Worm (Caenorhabditis elegans): Measurements from ENCODE around the gene C29F9.6.

The C29F9.6 gene

ce11 chrIII:92247-92646 lies 22.5 kb upstream of the C29F9.6 start:
- TF ChIP-seq mep-1 (tag; optimal IDR thresholded peaks at IDR 0.05) (no peak), efl-1 (optimal IDR thresholded peaks at IDR 0.05) (no peak), efl-1 (GFP tag; optimal IDR thresholded peaks at IDR 0.05 in 1 of 2) (peak in 1 of 2 experiments; percentile 90)

ce11 chrIII:94759-95330 lies 19.9 kb upstream of the C29F9.6 start, which contains the start of gene pat-4:
TSS of gene pat-4 (minus strand) at chrIII:94809.
- TF ChIP-seq mdl-1 (tag; optimal IDR thresholded peaks at IDR 0.05) (peak in 1 of 2 experiments; percentile 26), rnt-1 (tag; optimal IDR thresholded peaks at IDR 0.05) (peak; percentile 38), ceh-82 (tag; optimal IDR thresholded peaks at IDR 0.05) (peak in 2 of 3 experiments; percentile 20 to 22), ceh-88 (GFP tag; IDR thresholded peaks at IDR 0.05) (no peak), lin-35 (GFP tag; optimal IDR thresholded peaks at IDR 0.05) (peak in 1 of 2 experiments; percentile 1), unc-86 (tag; optimal IDR thresholded peaks at IDR 0.05) (no peak), grh-1 (GFP tag; IDR thresholded peaks at IDR 0.05) (0 out of 2 replicates have a peak, but pooled peaks have one; percentile 8), swsn-7 (tag; optimal IDR thresholded peaks at IDR 0.05) (peak; percentile 45), nhr-71 (tag; optimal IDR thresholded peaks at IDR 0.05) (peak; percentile 49), nhr-19 (GFP tag; conservative IDR thresholded peaks at IDR 0.05) (peak; percentile 56), lin-14 (GFP tag; optimal IDR thresholded peaks at IDR 0.05) (peak; percentile 80), Y116A8C.19 (tag; optimal IDR thresholded peaks at IDR 0.05; ENCODE audit: borderline replicate concordance) (no peak), nhr-20 (tag; optimal IDR thresholded peaks at IDR 0.05) (peak; percentile 40), isw-1 (GFP tag; IDR thresholded peaks at IDR 0.05) (no peak), tbx-2 (tag; optimal IDR thresholded peaks at IDR 0.05) (peak; percentile 23), nhr-47 (tag; optimal IDR thresholded peaks at IDR 0.05) (peak; percentile 19), nhr-85 (tag) (peak; percentile 8), nhr-90 (tag; optimal IDR thresholded peaks at IDR 0.05; ENCODE audit: poor library complexity) (peak; percentile 35), elt-3 (tag; optimal IDR thresholded peaks at IDR 0.05) (peak in 1 of 6 experiments; percentile 6), snu-23 (GFP tag; optimal IDR thresholded peaks at IDR 0.05) (peak; percentile 62), lsy-2 (tag; optimal IDR thresholded peaks at IDR 0.05) (peak; percentile 2 to 33), fos-1 (tag; optimal IDR thresholded peaks at IDR 0.05) (no peak), efl-1 (optimal IDR thresholded peaks at IDR 0.05) (peak; percentile 13 to 30), efl-1 (GFP tag; optimal IDR thresholded peaks at IDR 0.05 in 1 of 2) (no peak), dpl-1 (GFP tag; optimal IDR thresholded peaks at IDR 0.05) (peak in 1 of 3 experiments; percentile 9), dsc-1 (tag; optimal IDR thresholded peaks at IDR 0.05) (peak; percentile 11), ceh-63 (GFP tag; optimal IDR thresholded peaks at IDR 0.05) (no peak)

DNA sequence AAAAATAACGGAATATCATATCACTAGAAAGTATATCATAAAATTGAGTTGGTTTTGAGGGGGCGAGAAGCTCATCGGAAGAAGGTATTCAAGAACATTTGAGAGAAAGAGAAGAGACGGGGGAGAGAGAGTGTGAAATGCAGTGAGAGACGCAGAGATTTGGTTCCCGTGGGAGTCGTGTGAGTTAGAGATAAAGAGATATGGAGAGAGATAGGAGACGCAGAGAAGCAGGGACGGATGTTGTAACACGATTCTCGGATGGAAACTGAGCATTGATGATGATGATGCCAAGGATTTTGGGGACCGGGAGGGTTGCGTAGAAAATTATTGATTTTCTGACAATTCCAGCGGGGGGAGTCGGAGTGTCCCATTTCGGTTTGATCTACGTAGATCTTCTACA lies 18.5 kb upstream of the C29F9.6 start:
- TF ChIP-seq ztf-4 (tag; optimal IDR thresholded peaks at IDR 0.05) (no peak), lin-14 (GFP tag; optimal IDR thresholded peaks at IDR 0.05) (peak; percentile 64), tlp-1 (tag; optimal IDR thresholded peaks at IDR 0.05) (no peak), grh-1 (GFP tag; IDR thresholded peaks at IDR 0.05) (no peak), ama-1 (optimal IDR thresholded peaks at IDR 0.05) (no peak), xbp-1 (tag; optimal IDR thresholded peaks at IDR 0.05) (peak; percentile 4), elt-2 (tag; optimal IDR thresholded peaks at IDR 0.05) (no peak), lir-3 (tag; optimal IDR thresholded peaks at IDR 0.05; ENCODE audit: poor library complexity) (no peak), pag-3 (tag; optimal IDR thresholded peaks at IDR 0.05; ENCODE audit: borderline replicate concordance, insufficient read depth) (no peak), dsc-1 (tag; optimal IDR thresholded peaks at IDR 0.05) (peak; percentile 72), lin-13 (GFP tag; optimal IDR thresholded peaks at IDR 0.05) (peak; percentile 14), aha-1 (tag; optimal IDR thresholded peaks at IDR 0.05) (no peak), ets-5 (GFP tag; IDR thresholded peaks at IDR 0.05) (no peak), fkh-8 (tag; optimal IDR thresholded peaks at IDR 0.05) (no peak), sox-4 (tag; optimal IDR thresholded peaks at IDR 0.05) (no peak), nhr-11 (tag; optimal IDR thresholded peaks at IDR 0.05) (peak; percentile 10), ceh-82 (tag; optimal IDR thresholded peaks at IDR 0.05) (peak in 1 of 3 experiments; percentile 56), unc-98 (GFP tag; IDR thresholded peaks at IDR 0.05) (no peak), zip-4 (GFP tag; optimal IDR thresholded peaks at IDR 0.05) (no peak), mdl-1 (tag; optimal IDR thresholded peaks at IDR 0.05) (no peak), unc-130 (tag; optimal IDR thresholded peaks at IDR 0.05) (no peak), rnt-1 (tag; optimal IDR thresholded peaks at IDR 0.05) (peak; percentile 87), nhr-20 (tag; optimal IDR thresholded peaks at IDR 0.05) (peak; percentile 7), alr-1 (tag; optimal IDR thresholded peaks at IDR 0.05; ENCODE audit: borderline replicate concordance) (no peak), elt-3 (tag; optimal IDR thresholded peaks at IDR 0.05) (no peak), snu-23 (GFP tag; optimal IDR thresholded peaks at IDR 0.05) (peak; percentile 72), C04F5.9 (tag; optimal IDR thresholded peaks at IDR 0.05) (no peak), unc-30 (tag; optimal IDR thresholded peaks at IDR 0.05) (no peak), lin-15B (tag; optimal IDR thresholded peaks at IDR 0.05) (no peak)
